Worm (Caenorhabditis elegans) whole organism, L3 larva: ENCODE measurements around the gene wht-6.

Experiments used
- R02D3.7 ChIP-seq: fragments of 150-350 bp; optimal IDR thresholded peaks from 2 replicates; lab custom pipeline; 2014; ENCODE audit warnings: missing biosample characterization, missing genetic modification characterization
- ZK546.5 ChIP-seq: sonication (generic microtip); optimal IDR thresholded peaks from 2 replicates; lab custom pipeline; 2017; ENCODE audit warnings: missing biosample characterization, missing genetic modification characterization
- ama-1 ChIP-seq: fragments of 150-350 bp; optimal IDR thresholded peaks from 2 replicates; lab custom pipeline; 2018
- ceh-28 ChIP-seq: fragments of 150-350 bp; optimal IDR thresholded peaks from 2 replicates; lab custom pipeline; 2014; ENCODE audit warnings: missing biosample characterization, missing genetic modification reagents, missing genetic modification characterization
- ceh-82 ChIP-seq: fragments of 150-350 bp; optimal IDR thresholded peaks from 2 replicates; lab custom pipeline; 2014; ENCODE audit warnings: missing biosample characterization, missing genetic modification characterization
- ceh-9 ChIP-seq: sonication (generic microtip); optimal IDR thresholded peaks from 2 replicates; lab custom pipeline; 2018; ENCODE audit warnings: missing biosample characterization, missing genetic modification characterization
- daf-12 ChIP-seq: fragments of 150-350 bp; optimal IDR thresholded peaks from 2 replicates; lab custom pipeline; 2014; ENCODE audit warnings: missing biosample characterization, missing genetic modification reagents, missing genetic modification characterization
- egl-27 ChIP-seq: sonication (generic microtip); optimal IDR thresholded peaks from 4 replicates; lab custom pipeline; 2017; ENCODE audit warnings: missing biosample characterization, missing genetic modification reagents, missing genetic modification characterization
- egl-5 ChIP-seq: fragments of 150-350 bp; optimal IDR thresholded peaks from 2 replicates; lab custom pipeline; 2017; ENCODE audit warnings: missing biosample characterization, missing genetic modification reagents, missing genetic modification characterization, inconsistent platforms
- elt-1 ChIP-seq: fragments of 150-350 bp; optimal IDR thresholded peaks from 2 replicates; lab custom pipeline; 2014; ENCODE audit warnings: missing biosample characterization, missing genetic modification characterization
- elt-2 ChIP-seq: sonication (generic microtip); optimal IDR thresholded peaks from 2 replicates; lab custom pipeline; 2016; ENCODE audit warnings: missing genetic modification reagents, mild to moderate bottlenecking, missing genetic modification characterization, missing compliant biosample characterization
- elt-3 ChIP-seq, 3 experiments: fragments of 150-350 bp in 1 of 3; sonication (generic microtip) in 2 of 3; optimal IDR thresholded peaks; 2 replicates in 2 of 3; 4 replicates in 1 of 3; lab custom pipeline; 2014 to 2017; ENCODE audit warnings: missing biosample characterization in 3 of 3, missing genetic modification characterization in 3 of 3
- eor-1 ChIP-seq, 2 experiments: fragments of 150-350 bp; optimal IDR thresholded peaks; 2 replicates each; lab custom pipeline; 2014 to 2018; ENCODE audit warnings: missing biosample characterization in 2 of 2, missing genetic modification characterization in 2 of 2
- fkh-10 ChIP-seq: sonication (generic microtip); optimal IDR thresholded peaks from 2 replicates; lab custom pipeline; 2017; ENCODE audit warnings: missing biosample characterization, missing genetic modification reagents, missing genetic modification characterization
- fos-1 ChIP-seq: fragments of 150-350 bp; optimal IDR thresholded peaks from 2 replicates; lab custom pipeline; 2014; ENCODE audit warnings: missing biosample characterization, missing genetic modification characterization
- jun-1 ChIP-seq: fragments of 150-350 bp; optimal IDR thresholded peaks from 2 replicates; lab custom pipeline; 2014; ENCODE audit warnings: missing biosample characterization, missing genetic modification reagents, missing genetic modification characterization
- lin-15B ChIP-seq: fragments of 150-350 bp; optimal IDR thresholded peaks from 2 replicates; lab custom pipeline; 2014; ENCODE audit warnings: missing biosample characterization, missing genetic modification characterization
- lin-39 ChIP-seq: fragments of 150-350 bp; optimal IDR thresholded peaks from 2 replicates; lab custom pipeline; 2018; ENCODE audit warnings: missing biosample characterization, missing genetic modification reagents, missing genetic modification characterization
- lsy-12 ChIP-seq: sonication (generic microtip); optimal IDR thresholded peaks from 2 replicates; lab custom pipeline; 2016; ENCODE audit warnings: mild to moderate bottlenecking, missing genetic modification characterization, missing compliant biosample characterization
- mdl-1 ChIP-seq: fragments of 150-350 bp; optimal IDR thresholded peaks from 2 replicates; lab custom pipeline; 2014; ENCODE audit warnings: missing biosample characterization, missing genetic modification characterization
- mml-1 ChIP-seq: fragments of 150-350 bp; sonication (generic microtip); optimal IDR thresholded peaks from 3 replicates; lab custom pipeline; 2014; ENCODE audit warnings: missing biosample characterization, missing genetic modification characterization
- nfya-1 ChIP-seq: sonication (generic microtip); optimal IDR thresholded peaks from 2 replicates; lab custom pipeline; 2017; ENCODE audit warnings: missing genetic modification characterization, mild to moderate bottlenecking, missing compliant biosample characterization, antibody characterized with exemption, moderate library complexity; ENCODE audit not compliant: insufficient read depth
- nhr-12 ChIP-seq: fragments of 150-350 bp; optimal IDR thresholded peaks from 2 replicates; lab custom pipeline; 2014; ENCODE audit warnings: missing biosample characterization, missing genetic modification characterization
- nhr-23 ChIP-seq: fragments of 150-350 bp; optimal IDR thresholded peaks from 2 replicates; lab custom pipeline; 2014; ENCODE audit warnings: missing biosample characterization, missing genetic modification reagents, missing genetic modification characterization
- nhr-237 ChIP-seq: fragments of 150-350 bp; optimal IDR thresholded peaks from 2 replicates; lab custom pipeline; 2014; ENCODE audit warnings: missing biosample characterization, missing genetic modification characterization
- nhr-25 ChIP-seq: sonication (generic microtip); optimal IDR thresholded peaks from 2 replicates; lab custom pipeline; 2017; ENCODE audit warnings: missing biosample characterization, missing genetic modification characterization
- nhr-43 ChIP-seq: sonication (generic microtip); optimal IDR thresholded peaks from 2 replicates; lab custom pipeline; 2016; ENCODE audit warnings: mild to moderate bottlenecking, missing genetic modification characterization, missing compliant biosample characterization; ENCODE audit not compliant: poor library complexity, severe bottlenecking
- nhr-67 ChIP-seq: fragments of 150-350 bp; optimal IDR thresholded peaks from 2 replicates; lab custom pipeline; 2014; ENCODE audit warnings: missing biosample characterization, missing genetic modification characterization
- nhr-76 ChIP-seq: fragments of 150-350 bp; sonication (generic microtip); optimal IDR thresholded peaks from 5 replicates; lab custom pipeline; 2014; ENCODE audit warnings: missing biosample characterization, missing genetic modification characterization
- nhr-77 ChIP-seq: fragments of 150-350 bp; optimal IDR thresholded peaks from 2 replicates; lab custom pipeline; 2014; ENCODE audit warnings: missing biosample characterization, missing genetic modification characterization
- pha-4 ChIP-seq: fragments of 150-350 bp; optimal IDR thresholded peaks from 2 replicates; lab custom pipeline; 2014; ENCODE audit warnings: missing biosample characterization, missing genetic modification reagents, missing genetic modification characterization
- pqm-1 ChIP-seq: fragments of 150-350 bp; optimal IDR thresholded peaks from 2 replicates; lab custom pipeline; 2017; ENCODE audit warnings: missing biosample characterization, missing genetic modification characterization, inconsistent platforms
- sea-2 ChIP-seq: fragments of 150-350 bp; sonication (generic microtip); optimal IDR thresholded peaks from 4 replicates; lab custom pipeline; 2014; ENCODE audit warnings: missing biosample characterization, missing genetic modification reagents, missing genetic modification characterization
- skn-1 ChIP-seq: fragments of 150-350 bp; optimal IDR thresholded peaks from 2 replicates; lab custom pipeline; 2014; ENCODE audit warnings: missing biosample characterization, missing genetic modification characterization
- snpc-4 ChIP-seq: fragments of 150-350 bp; optimal IDR thresholded peaks from 2 replicates; lab custom pipeline; 2014; ENCODE audit warnings: missing biosample characterization, missing genetic modification characterization
- tbx-2 ChIP-seq: sonication (generic microtip); optimal IDR thresholded peaks from 2 replicates; lab custom pipeline; 2016; ENCODE audit warnings: mild to moderate bottlenecking, missing genetic modification characterization, missing compliant biosample characterization
- unc-39 ChIP-seq: sonication (generic microtip); optimal IDR thresholded peaks from 4 replicates; lab custom pipeline; 2017; ENCODE audit warnings: missing biosample characterization, missing genetic modification characterization
- zag-1 ChIP-seq: fragments of 150-350 bp; optimal IDR thresholded peaks from 2 replicates; lab custom pipeline; 2014; ENCODE audit warnings: missing biosample characterization, missing genetic modification characterization

The wht-6 gene

DNA sequence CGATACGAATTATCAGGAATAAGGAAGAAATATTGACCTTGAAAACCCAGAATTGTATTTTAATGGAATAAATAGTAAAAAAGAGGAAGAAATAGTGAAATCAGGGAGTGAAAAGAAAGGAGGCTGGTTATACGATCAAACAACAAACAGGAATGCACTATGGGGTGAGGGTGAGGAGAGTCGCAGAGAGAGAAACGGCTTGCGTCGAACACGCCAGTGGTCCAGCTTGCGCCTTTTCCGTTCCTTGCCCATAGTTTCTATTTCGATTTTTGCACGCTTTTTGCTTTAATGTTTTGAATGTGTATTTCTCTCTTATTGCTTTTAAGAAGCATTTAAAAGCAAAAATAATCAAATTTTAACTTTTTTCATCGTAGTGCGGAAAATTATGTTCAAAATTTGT, 17.9 kb upstream of the wht-6 start (continued):
- no peak for TF ChIP-seq skn-1
- no peak for TF ChIP-seq zag-1 (tag; lab: Kevin White, UChicago)
- TF ChIP-seq lsy-12 = peak; percentile 69
- TF ChIP-seq pqm-1 (tag; lab: Kevin White, UChicago) = peak; percentile 82
- no peak for TF ChIP-seq nhr-76 (tag; lab: Kevin White, UChicago)
- TF ChIP-seq egl-5 = peak; percentile 8
- TF ChIP-seq eor-1 (tag; optimal IDR thresholded peaks at IDR 0.05; lab: Kevin White, UChicago) = no peak
- peak; percentile 81 for TF ChIP-seq nfya-1
- peak; percentile 0 for TF ChIP-seq ceh-82 (tag; lab: Kevin White, UChicago)
- TF ChIP-seq ceh-28 = peak; percentile 27
- TF ChIP-seq, all 47 proteins: peak for 22

DNA sequence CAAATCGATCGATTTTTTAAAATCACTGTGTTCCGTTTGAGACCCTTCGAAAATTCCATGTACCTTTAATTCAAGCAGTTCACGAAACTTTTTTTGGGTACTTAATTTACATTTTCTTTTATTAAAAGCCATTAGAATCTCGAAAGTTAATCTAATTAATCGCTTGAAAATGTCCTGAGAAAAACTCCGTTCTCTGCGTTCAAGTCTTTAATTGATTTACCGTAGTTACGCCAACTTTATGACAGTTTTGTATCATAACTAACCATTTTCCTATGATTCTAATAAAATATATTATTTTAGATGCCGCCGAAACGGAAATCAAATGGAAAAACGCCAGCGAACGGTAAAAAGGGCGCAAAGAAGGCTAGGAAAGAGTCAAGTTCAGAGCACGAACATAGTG, 17.4 kb upstream of the wht-6 start, which contains the start of gene jhdm-1:
TSS of gene jhdm-1 (plus strand) at position 301 of the 400 bp plus-strand sequence.
- TF ChIP-seq unc-39 (no peak), egl-27 (tag; lab: Kevin White, UChicago) (no peak), nhr-77 (tag; lab: Kevin White, UChicago) (no peak), nhr-237 (tag; lab: Kevin White, UChicago) (no peak), tbx-2 (tag; lab: Kevin White, UChicago) (no peak), nhr-43 (tag; lab: Kevin White, UChicago) (no peak), nhr-76 (tag; lab: Kevin White, UChicago) (no peak), lin-39 (tag; lab: Kevin White, UChicago) (no peak), elt-1 (tag; lab: Kevin White, UChicago) (no peak), nhr-23 (tag; lab: Kevin White, UChicago) (no peak), lin-15B (no peak), nfya-1 (no peak)

DNA sequence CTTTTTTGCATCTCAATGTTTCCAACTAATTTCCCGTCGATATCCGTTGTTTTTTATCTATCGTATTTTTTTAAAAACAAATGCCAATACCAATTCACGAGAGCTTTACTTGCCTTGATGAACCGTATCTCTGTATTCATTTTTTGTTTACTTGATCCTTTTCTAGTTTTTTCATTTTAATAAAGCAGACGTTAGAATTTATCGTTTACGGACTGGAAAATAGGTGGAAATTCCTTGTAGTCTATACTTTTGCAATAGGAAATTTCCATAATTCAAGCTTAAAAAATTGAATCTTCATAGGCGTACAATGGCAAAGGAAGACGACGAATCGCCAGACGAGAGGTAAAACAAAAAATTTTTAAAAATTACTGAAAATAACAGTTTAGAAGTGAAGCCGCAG, 11.7 kb upstream of the wht-6 start, which contains the start of gene algn-1:
TSS of gene algn-1 (plus strand) at position 301 of the 400 bp plus-strand sequence.
- TF ChIP-seq pqm-1 (tag; lab: Kevin White, UChicago) = no peak
- TF ChIP-seq sea-2 (GFP tag; lab: Kevin White, UChicago) = no peak

DNA sequence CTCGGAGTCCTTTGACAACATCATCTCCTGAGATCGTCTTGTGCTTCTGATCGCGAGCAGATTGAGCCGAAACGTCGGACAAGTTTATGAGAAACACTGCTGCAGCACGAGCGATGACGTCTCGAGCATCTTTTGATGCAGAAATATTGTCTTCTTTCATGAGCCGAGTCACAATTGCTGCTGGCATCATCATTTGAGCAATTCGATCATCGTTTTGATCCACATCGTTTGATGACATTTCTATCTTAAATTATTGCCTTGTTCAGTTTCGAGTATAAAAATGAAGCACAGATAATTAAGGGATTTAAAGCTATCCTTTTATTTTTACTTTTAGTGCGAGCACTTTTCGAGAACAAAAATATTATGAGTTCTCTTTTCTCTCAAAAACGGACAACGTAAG, 8.9 kb upstream of the wht-6 start, which contains the start of gene T26A5.8:
TSS of gene T26A5.8 (minus strand) at position 247 of the 400 bp plus-strand sequence.
- TF ChIP-seq R02D3.7 (no peak), fos-1 (tag; lab: Kevin White, UChicago) (no peak), tbx-2 (tag; lab: Kevin White, UChicago) (no peak), pqm-1 (tag; lab: Kevin White, UChicago) (no peak), elt-2 (tag; lab: Kevin White, UChicago) (peak; percentile 20), pha-4 (tag; lab: Kevin White, UChicago) (no peak), skn-1 (no peak), elt-3 (tag; optimal IDR thresholded peaks at IDR 0.05; lab: Kevin White, UChicago) (no peak), ceh-82 (tag; lab: Kevin White, UChicago) (no peak), nfya-1 (peak; percentile 10), lsy-12 (peak; percentile 30), jun-1 (tag; lab: Kevin White, UChicago) (no peak), nhr-43 (tag; lab: Kevin White, UChicago) (peak; percentile 40), ama-1 (lab: Kevin White, UChicago) (peak; percentile 96), daf-12 (tag; lab: Kevin White, UChicago) (no peak), zag-1 (tag; lab: Kevin White, UChicago) (no peak)

DNA sequence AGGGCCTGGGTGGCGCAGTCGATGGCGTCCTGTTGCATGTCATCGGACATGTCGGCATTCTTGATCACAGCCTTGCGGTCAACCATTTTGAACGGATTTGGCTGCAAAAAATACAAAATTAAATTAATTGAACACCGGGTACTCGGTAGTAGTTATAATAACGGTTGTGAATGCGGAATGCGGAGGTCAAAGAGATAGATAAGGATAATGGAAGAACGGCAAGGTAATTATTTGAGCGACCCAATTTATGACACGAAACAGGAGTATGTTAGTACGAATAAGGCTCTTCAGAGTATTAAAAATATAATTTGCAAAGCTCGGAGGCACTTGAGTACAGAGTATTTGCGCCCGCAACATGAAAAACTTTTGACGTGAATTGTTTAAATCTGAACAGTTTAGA, 7.9 kb upstream of the wht-6 start, which contains the start of gene dlc-1:
TSS of gene dlc-1 (minus strand) at position 101 of the 400 bp plus-strand sequence.
- no peak for TF ChIP-seq snpc-4 (tag; lab: Kevin White, UChicago)
- no peak for TF ChIP-seq nhr-25 (tag; lab: Kevin White, UChicago)
- TF ChIP-seq nhr-237 (tag; lab: Kevin White, UChicago) = no peak
- no peak for TF ChIP-seq nhr-12
- no peak for TF ChIP-seq fkh-10 (GFP tag; lab: Kevin White, UChicago)
- TF ChIP-seq nhr-67 (tag; lab: Kevin White, UChicago) = no peak
- TF ChIP-seq elt-2 (tag; lab: Kevin White, UChicago) = no peak
- TF ChIP-seq sea-2 (GFP tag; lab: Kevin White, UChicago) = no peak
- no peak for TF ChIP-seq mml-1 (tag; lab: Kevin White, UChicago)
- no peak for TF ChIP-seq ZK546.5 (tag; lab: Kevin White, UChicago)
- no peak for TF ChIP-seq mdl-1
- TF ChIP-seq ceh-9 = no peak
- TF ChIP-seq elt-3 (tag; optimal IDR thresholded peaks at IDR 0.05; lab: Kevin White, UChicago) = no peak
- TF ChIP-seq nhr-77 (tag; lab: Kevin White, UChicago) = no peak
